Fruit fly (Drosophila melanogaster) whole organism: ENCODE data around the gene Chd64.

Experiments used
- CG8478 ChIP-seq: fragments of >200 bp; optimal IDR thresholded peaks from 2 replicates; lab custom pipeline; 2018; ENCODE audit warnings: inconsistent platforms
- Dll ChIP-seq: fragments of >200 bp; optimal IDR thresholded peaks from 2 replicates; lab custom pipeline; 2017
- pan ChIP-seq: fragments of >200 bp; optimal IDR thresholded peaks from 2 replicates; lab custom pipeline; 2017
- psq ChIP-seq: fragments of >200 bp; optimal IDR thresholded peaks from 2 replicates; lab custom pipeline; 2017

DNA sequence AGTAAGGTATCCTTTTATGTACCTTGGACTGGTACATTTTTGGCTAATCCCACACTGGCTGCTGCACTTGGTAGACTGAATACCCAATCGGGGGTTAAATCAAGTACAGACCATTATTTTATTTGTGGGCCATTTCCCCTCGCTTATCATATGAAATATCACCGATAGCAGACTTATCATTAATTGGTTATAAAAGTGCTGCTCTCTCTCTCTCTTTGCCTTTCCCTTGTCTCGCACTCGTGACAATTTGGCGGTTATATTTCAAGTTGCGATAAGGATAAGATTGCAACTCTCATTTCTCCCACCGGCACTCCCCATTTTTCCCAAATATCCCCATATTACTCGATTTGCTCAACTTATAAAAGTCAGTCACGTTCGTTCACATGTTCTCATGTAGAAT lies 6.5 kb downstream of the Chd64 start:
- TF ChIP-seq pan (no peak), psq (lab: Kevin White, UChicago) (no peak), Dll (lab: Kevin White, UChicago) (no peak), CG8478 (no peak)
